Worm (Caenorhabditis elegans) whole organism, late embryonic: Measurements from ENCODE around the gene T27E4.5.

Experiments used
- C38D4.7 ChIP-seq: fragments of 200-800 bp; sonication (Bioruptor generic); optimal IDR thresholded peaks from 2 replicates; lab custom pipeline; 2018; ENCODE audit warnings: mild to moderate bottlenecking, missing genetic modification characterization, moderate library complexity, missing compliant biosample characterization
- F13H6.1 ChIP-seq: sonication (generic microtip); optimal IDR thresholded peaks from 2 replicates; lab custom pipeline; 2016; ENCODE audit warnings: missing genetic modification characterization, missing compliant biosample characterization
- K02D7.2 ChIP-seq: sonication (generic microtip); optimal IDR thresholded peaks from 2 replicates; lab custom pipeline; 2017; ENCODE audit warnings: mild to moderate bottlenecking, missing genetic modification characterization, missing compliant biosample characterization
- T23F11.4 ChIP-seq: fragments of 200-800 bp; sonication (Bioruptor generic); optimal IDR thresholded peaks from 2 replicates; lab custom pipeline; 2018; ENCODE audit warnings: mild to moderate bottlenecking, missing genetic modification characterization, missing compliant biosample characterization
- ceh-14 ChIP-seq: sonication (generic microtip); optimal IDR thresholded peaks from 2 replicates; lab custom pipeline; 2016; ENCODE audit warnings: missing genotype, missing genetic modification characterization, missing compliant biosample characterization
- ceh-18 ChIP-seq: sonication (generic microtip); optimal IDR thresholded peaks from 2 replicates; lab custom pipeline; 2016; ENCODE audit warnings: missing genetic modification characterization, missing compliant biosample characterization
- ceh-19 ChIP-seq: fragments of 200-800 bp; sonication (Bioruptor generic); optimal IDR thresholded peaks from 2 replicates; lab custom pipeline; 2018; ENCODE audit warnings: mild to moderate bottlenecking, missing genetic modification characterization, missing compliant biosample characterization
- ceh-24 ChIP-seq: sonication (generic microtip); optimal IDR thresholded peaks from 2 replicates; lab custom pipeline; 2016; ENCODE audit warnings: mild to moderate bottlenecking, missing genetic modification characterization, missing compliant biosample characterization
- ceh-48 ChIP-seq: sonication (generic microtip); optimal IDR thresholded peaks from 2 replicates; lab custom pipeline; 2016; ENCODE audit warnings: missing genetic modification characterization, inconsistent platforms, missing compliant biosample characterization
- ceh-9 ChIP-seq: sonication (generic microtip); optimal IDR thresholded peaks from 2 replicates; lab custom pipeline; 2016; ENCODE audit warnings: mild to moderate bottlenecking, missing genetic modification characterization, inconsistent platforms, missing compliant biosample characterization
- che-1 ChIP-seq: sonication (generic microtip); optimal IDR thresholded peaks from 2 replicates; lab custom pipeline; 2016; ENCODE audit warnings: mild to moderate bottlenecking, missing genetic modification characterization, missing compliant biosample characterization
- dmd-4 ChIP-seq: sonication (generic microtip); optimal IDR thresholded peaks from 2 replicates; lab custom pipeline; 2016; ENCODE audit warnings: borderline replicate concordance, missing genetic modification characterization, missing compliant biosample characterization
- dve-1 ChIP-seq: sonication (generic microtip); optimal IDR thresholded peaks from 2 replicates; lab custom pipeline; 2017; ENCODE audit warnings: antibody characterized with exemption, mild to moderate bottlenecking, missing genetic modification characterization, missing compliant biosample characterization
- elt-2 ChIP-seq: sonication (generic microtip); optimal IDR thresholded peaks from 2 replicates; lab custom pipeline; 2016; ENCODE audit warnings: missing genetic modification reagents, missing genetic modification characterization, missing compliant biosample characterization
- elt-4 ChIP-seq: sonication (generic microtip); optimal IDR thresholded peaks from 2 replicates; lab custom pipeline; 2016; ENCODE audit warnings: missing genetic modification characterization, missing compliant biosample characterization
- ets-4 ChIP-seq: sonication (generic microtip); optimal IDR thresholded peaks from 2 replicates; lab custom pipeline; 2016; ENCODE audit warnings: missing genetic modification characterization, missing compliant biosample characterization
- eyg-1 ChIP-seq: sonication (generic microtip); optimal IDR thresholded peaks from 2 replicates; lab custom pipeline; 2016; ENCODE audit warnings: missing genotype, missing genetic modification characterization, missing compliant biosample characterization
- fax-1 ChIP-seq: sonication (generic microtip); optimal IDR thresholded peaks from 2 replicates; lab custom pipeline; 2016; ENCODE audit warnings: missing genotype, missing genetic modification characterization, missing compliant biosample characterization
- fkh-10 ChIP-seq: fragments of 150-350 bp; optimal IDR thresholded peaks from 2 replicates; lab custom pipeline; 2014; ENCODE audit warnings: missing biosample characterization, missing genetic modification reagents, missing genetic modification characterization
- gmeb-2 ChIP-seq: sonication (generic microtip); optimal IDR thresholded peaks from 2 replicates; lab custom pipeline; 2016; ENCODE audit warnings: missing genetic modification characterization, inconsistent platforms, missing compliant biosample characterization
- hlh-13 ChIP-seq: fragments of 200-800 bp; sonication (Bioruptor generic); optimal IDR thresholded peaks from 2 replicates; lab custom pipeline; 2018; ENCODE audit warnings: mild to moderate bottlenecking, missing genetic modification characterization, missing compliant biosample characterization
- hlh-15 ChIP-seq: sonication (generic microtip); optimal IDR thresholded peaks from 2 replicates; lab custom pipeline; 2016; ENCODE audit warnings: missing genetic modification characterization, missing compliant biosample characterization
- lim-6 ChIP-seq: sonication (generic microtip); optimal IDR thresholded peaks from 2 replicates; lab custom pipeline; 2016; ENCODE audit warnings: missing genetic modification characterization, missing compliant biosample characterization
- mec-3 ChIP-seq: sonication (generic microtip); optimal IDR thresholded peaks from 2 replicates; lab custom pipeline; 2016; ENCODE audit warnings: borderline replicate concordance, missing genetic modification characterization, missing compliant biosample characterization
- nfya-1 ChIP-seq: sonication (generic microtip); optimal IDR thresholded peaks from 2 replicates; lab custom pipeline; 2017; ENCODE audit warnings: missing genetic modification characterization, mild to moderate bottlenecking, missing compliant biosample characterization, antibody characterized with exemption, moderate library complexity
- nhr-232 ChIP-seq: sonication (generic microtip); optimal IDR thresholded peaks from 2 replicates; lab custom pipeline; 2016; ENCODE audit warnings: missing genetic modification characterization, missing compliant biosample characterization
- odd-2 ChIP-seq: sonication (generic microtip); optimal IDR thresholded peaks from 2 replicates; lab custom pipeline; 2017; ENCODE audit warnings: antibody characterized with exemption, mild to moderate bottlenecking, missing genetic modification characterization, missing compliant biosample characterization
- pax-1 ChIP-seq: fragments of 150-350 bp; optimal IDR thresholded peaks from 2 replicates; lab custom pipeline; 2014; ENCODE audit warnings: missing biosample characterization, missing genetic modification characterization
- pha-2 ChIP-seq: sonication (generic microtip); optimal IDR thresholded peaks from 2 replicates; lab custom pipeline; 2017; ENCODE audit warnings: mild to moderate bottlenecking, missing genetic modification characterization, missing compliant biosample characterization
- pros-1 ChIP-seq: fragments of 150-350 bp; optimal IDR thresholded peaks from 2 replicates; lab custom pipeline; 2014; ENCODE audit warnings: missing biosample characterization, missing genetic modification reagents, missing genetic modification characterization
- rnt-1 ChIP-seq: sonication (generic microtip); optimal IDR thresholded peaks from 2 replicates; lab custom pipeline; 2016; ENCODE audit warnings: missing genetic modification characterization, missing compliant biosample characterization
- sdc-2 ChIP-seq: sonication (generic microtip); optimal IDR thresholded peaks from 2 replicates; lab custom pipeline; 2016; ENCODE audit warnings: missing genotype, missing genetic modification characterization, missing compliant biosample characterization
- sox-4 ChIP-seq: sonication (generic microtip); optimal IDR thresholded peaks from 2 replicates; lab custom pipeline; 2017; ENCODE audit warnings: mild to moderate bottlenecking, missing genetic modification characterization, inconsistent platforms, missing compliant biosample characterization
- syd-9 ChIP-seq: sonication (generic microtip); optimal IDR thresholded peaks from 2 replicates; lab custom pipeline; 2016; ENCODE audit warnings: mild to moderate bottlenecking, missing genetic modification characterization, moderate library complexity, missing compliant biosample characterization
- tbx-7 ChIP-seq: sonication (generic microtip); optimal IDR thresholded peaks from 2 replicates; lab custom pipeline; 2016; ENCODE audit warnings: missing genotype, missing genetic modification characterization, missing compliant biosample characterization
- ttx-3 ChIP-seq: sonication (generic microtip); optimal IDR thresholded peaks from 2 replicates; lab custom pipeline; 2016; ENCODE audit warnings: missing genetic modification reagents, missing genetic modification characterization, missing compliant biosample characterization
- unc-55 ChIP-seq: sonication (generic microtip); optimal IDR thresholded peaks from 2 replicates; lab custom pipeline; 2017; ENCODE audit warnings: missing biosample characterization, missing genetic modification reagents, missing genetic modification characterization
- unc-86 ChIP-seq: sonication (generic microtip); optimal IDR thresholded peaks from 2 replicates; lab custom pipeline; 2016; ENCODE audit warnings: missing genetic modification characterization, missing compliant biosample characterization
- ztf-16 ChIP-seq: sonication (generic microtip); optimal IDR thresholded peaks from 2 replicates; lab custom pipeline; 2017; ENCODE audit warnings: missing genetic modification characterization, missing compliant biosample characterization

The T27E4.5 gene

DNA sequence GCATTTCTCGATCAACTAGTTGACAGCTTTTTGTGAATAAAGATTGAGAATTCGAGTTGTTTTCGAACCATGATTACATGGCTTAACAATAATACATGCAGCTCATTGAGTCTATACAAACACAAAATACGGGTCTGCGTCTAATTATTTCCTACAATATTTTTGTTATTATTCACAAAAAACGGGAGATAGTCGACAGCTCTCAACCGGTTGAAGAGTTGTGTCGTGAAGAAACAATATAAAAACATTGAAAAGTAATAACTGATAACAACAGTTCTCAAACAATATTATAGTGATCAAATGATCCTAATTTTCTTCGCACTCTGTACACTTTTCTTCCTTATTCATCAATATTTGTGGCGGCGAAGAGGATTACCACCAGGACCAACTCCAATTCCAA lies 28.6 kb downstream of the T27E4.5 start, which contains the start of gene cyp-33B1:
cyp-33B1 (plus strand) TSS at position 301 of the 400 bp plus-strand sequence.
- TF ChIP-seq elt-2 (tag; lab: Kevin White, UChicago) (no peak), unc-55 (GFP tag; lab: Kevin White, UChicago) (no peak), pros-1 (tag; lab: Kevin White, UChicago) (no peak), dve-1 (tag; lab: Kevin White, UChicago) (no peak), lim-6 (no peak), ceh-24 (tag; lab: Kevin White, UChicago) (no peak), F13H6.1 (tag; lab: Kevin White, UChicago) (no peak), ceh-9 (tag; lab: Kevin White, UChicago) (no peak)

DNA sequence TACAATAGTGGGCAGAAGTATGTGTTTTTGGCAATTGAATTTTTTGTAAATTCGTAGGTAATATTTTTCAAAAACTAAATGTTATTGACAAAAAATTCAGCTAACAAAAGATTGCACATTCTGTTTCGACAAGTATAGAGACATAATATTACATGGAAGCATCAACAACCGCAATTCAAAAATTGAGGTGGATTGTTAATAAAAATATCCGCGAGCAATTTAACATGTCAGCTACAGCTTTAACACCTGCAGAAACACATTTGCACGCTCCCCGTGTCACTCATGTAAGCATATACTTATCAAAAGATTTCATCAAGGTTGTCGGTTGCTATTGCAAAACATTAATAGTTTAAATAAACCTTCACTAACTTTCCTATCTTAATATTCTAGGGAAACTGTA lies 33.9 kb downstream of the T27E4.5 start, which contains the start of gene srsx-34:
srsx-34 (plus strand) TSS at position 301 of the 400 bp plus-strand sequence.
- TF ChIP-seq mec-3 (tag; lab: Kevin White, UChicago) (no peak), pax-1 (tag; lab: Kevin White, UChicago) (no peak), tbx-7 (tag; lab: Kevin White, UChicago) (no peak), ceh-18 (no peak), ceh-14 (tag; lab: Kevin White, UChicago) (no peak), elt-2 (tag; lab: Kevin White, UChicago) (no peak), fkh-10 (GFP tag; lab: Kevin White, UChicago) (no peak), hlh-15 (tag; lab: Kevin White, UChicago) (no peak), fax-1 (no peak), nhr-232 (no peak), ceh-19 (no peak), odd-2 (no peak), ceh-24 (tag; lab: Kevin White, UChicago) (no peak), hlh-13 (GFP tag; lab: Kevin White, UChicago) (no peak), eyg-1 (tag; lab: Kevin White, UChicago) (no peak), gmeb-2 (tag; lab: Kevin White, UChicago) (no peak), unc-55 (GFP tag; lab: Kevin White, UChicago) (no peak), K02D7.2 (no peak)
- TF ChIP-seq, all 69 proteins: peak for 0

DNA sequence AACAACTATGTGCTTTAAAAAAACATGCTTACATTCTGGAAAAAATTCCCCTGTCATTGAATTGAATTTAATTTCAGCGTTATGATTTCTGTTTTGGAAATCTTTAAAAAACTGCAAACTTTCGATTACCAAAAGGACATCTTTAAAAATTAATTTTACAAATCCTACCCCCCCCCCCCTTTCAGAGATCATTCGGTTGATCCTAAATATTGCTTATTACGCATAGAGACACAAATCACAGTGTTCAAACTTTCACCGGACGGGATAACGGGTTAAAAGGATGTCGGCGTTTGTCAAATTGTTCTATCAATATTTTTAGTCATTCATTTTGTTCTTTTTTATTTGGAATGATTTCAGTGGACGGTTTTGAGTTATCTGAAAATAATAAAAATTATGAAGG lies 36.3 kb downstream of the T27E4.5 start, which contains the start of gene C25E10.4:
C25E10.4 (plus strand) TSS at position 301 of the 400 bp plus-strand sequence.
- TF ChIP-seq dve-1 (tag; lab: Kevin White, UChicago): no peak
- TF ChIP-seq pros-1 (tag; lab: Kevin White, UChicago): no peak
- TF ChIP-seq ceh-48 (tag; lab: Kevin White, UChicago): no peak
- TF ChIP-seq, all 69 proteins: peak for 0

DNA sequence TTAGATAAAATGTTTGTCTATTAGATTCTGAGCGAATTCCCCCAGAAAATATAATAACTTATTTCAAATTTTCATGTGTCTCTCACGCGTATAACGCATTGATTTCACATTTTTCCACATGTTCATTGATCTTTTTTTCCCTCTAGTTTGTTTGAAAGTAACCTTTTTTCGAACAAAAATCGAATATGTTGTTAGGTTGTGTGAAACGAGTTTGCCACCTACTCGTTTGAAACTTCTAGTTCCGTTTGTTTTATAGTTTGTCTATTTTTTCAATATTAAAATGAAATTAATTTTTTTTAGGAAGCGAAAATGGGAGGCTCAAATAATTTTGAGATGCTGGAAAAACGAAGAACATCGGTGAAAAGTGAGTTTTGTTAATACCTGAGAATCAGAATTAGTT lies 39.3 kb downstream of the T27E4.5 start, which contains the start of gene C25E10.5:
C25E10.5 (plus strand) TSS at position 301 of the 400 bp plus-strand sequence.
- TF ChIP-seq che-1 (tag; lab: Kevin White, UChicago): no peak
- TF ChIP-seq ceh-14 (tag; lab: Kevin White, UChicago): no peak
- no peak for TF ChIP-seq ztf-16 (tag; lab: Kevin White, UChicago)
- TF ChIP-seq lim-6: no peak
- TF ChIP-seq T23F11.4 (GFP tag; lab: Kevin White, UChicago): no peak
- TF ChIP-seq nfya-1 (tag; lab: Kevin White, UChicago): no peak
- no peak for TF ChIP-seq ets-4
- TF ChIP-seq gmeb-2 (tag; lab: Kevin White, UChicago): no peak
- TF ChIP-seq pha-2 (tag; lab: Kevin White, UChicago): no peak

DNA sequence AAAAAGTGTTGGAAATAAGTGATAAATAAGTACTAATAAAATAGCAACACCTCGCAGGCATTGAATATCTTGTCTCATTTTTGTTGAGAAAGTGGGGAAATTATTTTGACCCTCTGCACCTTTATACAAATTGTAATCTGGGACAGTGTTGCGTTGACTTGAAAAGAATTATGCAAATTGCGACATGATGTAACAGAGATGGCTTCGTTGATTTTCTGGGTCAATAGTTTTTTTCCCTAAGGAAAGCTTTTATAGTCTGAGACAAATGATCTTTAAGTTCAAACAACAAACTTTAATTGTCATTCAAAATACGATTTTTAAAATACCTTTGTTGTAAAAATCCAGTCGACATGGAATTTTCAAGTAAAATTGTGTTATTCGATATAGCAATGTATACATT lies 44.9 kb downstream of the T27E4.5 start, which contains the start of gene bus-1:
bus-1 (minus strand) TSS at position 101 of the 400 bp plus-strand sequence.
- TF ChIP-seq unc-86 (tag; lab: Kevin White, UChicago) (no peak), syd-9 (no peak), dve-1 (tag; lab: Kevin White, UChicago) (no peak), eyg-1 (tag; lab: Kevin White, UChicago) (no peak), lim-6 (no peak), sdc-2 (no peak), dmd-4 (tag; lab: Kevin White, UChicago) (no peak), gmeb-2 (tag; lab: Kevin White, UChicago) (no peak), C38D4.7 (GFP tag; lab: Kevin White, UChicago) (no peak), rnt-1 (tag; lab: Kevin White, UChicago) (no peak), pax-1 (tag; lab: Kevin White, UChicago) (no peak), F13H6.1 (tag; lab: Kevin White, UChicago) (no peak), ttx-3 (no peak), elt-4 (no peak), odd-2 (no peak), ceh-14 (tag; lab: Kevin White, UChicago) (no peak), hlh-13 (GFP tag; lab: Kevin White, UChicago) (no peak), sox-4 (tag; lab: Kevin White, UChicago) (no peak)
- TF ChIP-seq, all 69 proteins: peak for 0
